Worm (Caenorhabditis elegans): ENCODE measurements around the gene ZK1290.11.

Gene ZK1290.11

DNA sequence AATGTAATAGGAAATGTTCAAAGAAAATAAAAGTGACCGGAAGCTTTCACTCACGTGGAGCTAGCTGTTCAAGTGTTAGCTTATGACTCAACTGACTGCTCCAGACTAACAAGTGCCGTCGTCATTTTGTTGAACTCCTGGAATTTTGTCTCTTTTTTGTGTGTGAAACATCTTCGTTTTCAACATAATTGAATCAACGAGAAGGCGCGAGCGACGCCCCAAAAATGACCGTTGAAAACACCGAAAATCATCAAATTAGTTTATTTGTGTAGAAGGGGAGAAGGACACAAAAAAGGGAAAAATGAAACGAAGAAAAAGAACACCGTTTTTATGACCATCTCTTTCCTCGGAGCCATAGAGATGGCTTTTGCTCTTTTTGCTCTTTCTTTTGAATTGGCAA lies 5.9 kb downstream of the ZK1290.11 start, which contains the start of gene ZK1290.14:
TSS of gene ZK1290.14 (minus strand) at position 139 of the 400 bp plus-strand sequence.
- TF ChIP-seq hmg-1.1 (GFP tag; IDR thresholded peaks at IDR 0.05) (no peak), dve-1 (tag; optimal IDR thresholded peaks at IDR 0.05; ENCODE audit: insufficient read depth) (no peak), D1046.2 (GFP tag; IDR thresholded peaks at IDR 0.05) (no peak), aha-1 (tag) (peak; percentile 68), F37D6.2 (tag; optimal IDR thresholded peaks at IDR 0.05) (no peak)

DNA sequence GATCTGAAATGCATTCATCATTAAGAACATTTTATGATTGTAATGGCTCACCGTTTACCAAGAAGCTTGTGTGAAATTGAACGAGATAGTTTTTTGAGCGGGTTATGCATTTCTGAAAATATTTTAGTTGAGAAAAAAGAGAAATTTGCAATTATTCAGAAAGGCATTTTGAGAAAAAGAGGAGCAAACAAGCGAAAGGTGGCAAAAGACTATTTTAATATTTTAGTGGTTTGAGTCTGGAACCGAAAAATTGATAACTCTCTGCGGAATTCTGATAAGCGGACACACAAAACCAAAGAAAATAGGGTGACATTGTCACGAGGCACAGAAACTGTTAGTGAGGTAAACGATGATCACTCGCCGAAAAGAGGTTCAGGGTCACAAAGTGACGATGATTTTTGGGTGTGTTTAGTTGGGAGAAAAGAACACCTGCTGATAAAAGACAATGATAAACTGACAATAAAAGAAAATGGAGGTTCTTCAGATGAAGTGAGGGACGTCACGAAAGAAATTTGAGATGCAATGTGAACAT lies 6.6 kb downstream of the ZK1290.11 start:
- TF ChIP-seq php-3 (GFP tag; IDR thresholded peaks at IDR 0.05) (peak; percentile 74), ceh-32 (tag; optimal IDR thresholded peaks at IDR 0.05; ENCODE audit: poor library complexity) (no peak), snpc-4 (tag; optimal IDR thresholded peaks at IDR 0.05) (no peak), mdl-1 (tag; optimal IDR thresholded peaks at IDR 0.05) (peak in 1 of 2 experiments; percentile 81), unc-62 (GFP tag; optimal IDR thresholded peaks at IDR 0.05 in 1 of 2) (peak in 1 of 2 experiments; percentile 98), unc-62 (tag; optimal IDR thresholded peaks at IDR 0.05) (no peak), pqm-1 (tag; optimal IDR thresholded peaks at IDR 0.05) (peak; percentile 53), nhr-77 (tag; optimal IDR thresholded peaks at IDR 0.05) (peak; percentile 78), unc-130 (GFP tag; optimal IDR thresholded peaks at IDR 0.05) (no peak), dve-1 (tag; optimal IDR thresholded peaks at IDR 0.05; ENCODE audit: insufficient read depth) (peak; percentile 91), hlh-11 (tag; optimal IDR thresholded peaks at IDR 0.05) (peak; percentile 93), lsy-2 (tag; optimal IDR thresholded peaks at IDR 0.05) (peak in 1 of 2 experiments; percentile 29), ztf-11 (tag; optimal IDR thresholded peaks at IDR 0.05) (no peak), ama-1 (optimal IDR thresholded peaks at IDR 0.05) (no peak), mdt-29 (GFP tag; IDR thresholded peaks at IDR 0.05) (no peak), ztf-7 (tag; optimal IDR thresholded peaks at IDR 0.05) (no peak), nhr-111 (GFP tag; optimal IDR thresholded peaks at IDR 0.05) (no peak), mes-2 (tag; optimal IDR thresholded peaks at IDR 0.05; ENCODE audit: poor library complexity, severe bottlenecking) (no peak), dmd-9 (GFP tag; IDR thresholded peaks at IDR 0.05) (no peak), tra-1 (GFP tag; IDR thresholded peaks at IDR 0.05) (peak; percentile 68), dmd-6 (GFP tag; IDR thresholded peaks at IDR 0.05) (peak; percentile 98), nhr-28 (tag; optimal IDR thresholded peaks at IDR 0.05) (peak; percentile 88), T20F7.1 (GFP tag; optimal IDR thresholded peaks at IDR 0.05) (peak; percentile 34), aly-2 (tag; optimal IDR thresholded peaks at IDR 0.05) (no peak), unc-39 (tag; optimal IDR thresholded peaks at IDR 0.05) (no peak), lin-39 (tag; optimal IDR thresholded peaks at IDR 0.05) (no peak), dpl-1 (GFP tag; optimal IDR thresholded peaks at IDR 0.05) (no peak), mxl-3 (GFP tag; optimal IDR thresholded peaks at IDR 0.05) (peak; percentile 31), nhr-25 (tag; optimal IDR thresholded peaks at IDR 0.05; ENCODE audit: borderline replicate concordance, insufficient read depth) (peak; percentile 6), T26A8.4 (GFP tag; IDR thresholded peaks at IDR 0.05) (no peak), Y5F2A.4 (GFP tag; optimal IDR thresholded peaks at IDR 0.05) (no peak), zfp-3 (GFP tag; conservative IDR thresholded peaks at IDR 0.05) (0 out of 2 replicates have a peak, but pooled peaks have one; percentile 28), daf-16 (GFP tag; optimal IDR thresholded peaks at IDR 0.05) (no peak), daf-16 (tag; optimal IDR thresholded peaks at IDR 0.05) (peak; percentile 85), sdz-12 (GFP tag; optimal IDR thresholded peaks at IDR 0.05) (no peak), daf-8 (GFP tag; IDR thresholded peaks at IDR 0.05) (no peak), nhr-42 (GFP tag; IDR thresholded peaks at IDR 0.05) (0 out of 2 replicates have a peak, but pooled peaks have one; percentile 20), nhr-102 (tag; optimal IDR thresholded peaks at IDR 0.05) (peak; percentile 66), mep-1 (tag; optimal IDR thresholded peaks at IDR 0.05) (peak; percentile 55), dmd-8 (GFP tag; IDR thresholded peaks at IDR 0.05) (no peak), nhr-10 (tag; optimal IDR thresholded peaks at IDR 0.05) (no peak), lin-1 (GFP tag; IDR thresholded peaks at IDR 0.05) (peak; percentile 84), nhr-48 (tag; optimal IDR thresholded peaks at IDR 0.05) (peak; percentile 43), nhr-41 (GFP tag; IDR thresholded peaks at IDR 0.05) (peak; percentile 42; the same call in 1 of the 2 replicates), hlh-30 (tag; optimal IDR thresholded peaks at IDR 0.05; ENCODE audit: insufficient read depth) (peak; percentile 87)
